Worm (Caenorhabditis elegans): Measurements from ENCODE around the gene F01F1.2.

Gene F01F1.2

ce11 chrIII:5855637-5856179, 22.6 kb upstream of the F01F1.2 start, which contains the start of the genes cct-6 and alh-9:
Gene cct-6 (minus strand): TSS chrIII:5855687.
Gene alh-9 (plus strand): TSS chrIII:5856018.
- TF ChIP-seq klf-2 (GFP tag; conservative IDR thresholded peaks at IDR 0.05) (no peak), ztf-23 (GFP tag; IDR thresholded peaks at IDR 0.05) (no peak), cog-1 (tag; optimal IDR thresholded peaks at IDR 0.05) (peak; percentile 72), flt-1 (GFP tag; IDR thresholded peaks at IDR 0.05) (no peak)

- no peak for TF ChIP-seq tab-1 (GFP tag; IDR thresholded peaks at IDR 0.05)
- TF ChIP-seq med-1 (GFP tag; optimal IDR thresholded peaks at IDR 0.05; ENCODE audit: insufficient read depth): no peak
- no peak for TF ChIP-seq flt-1 (GFP tag; IDR thresholded peaks at IDR 0.05)
- no peak for TF ChIP-seq klf-2 (GFP tag; conservative IDR thresholded peaks at IDR 0.05)
- TF ChIP-seq cog-1 (tag; optimal IDR thresholded peaks at IDR 0.05): no peak
- TF ChIP-seq ztf-23 (GFP tag; IDR thresholded peaks at IDR 0.05): no peak
- no peak for TF ChIP-seq ref-1 (GFP tag; conservative IDR thresholded peaks at IDR 0.05)
- TF ChIP-seq T22C8.4 (GFP tag; IDR thresholded peaks at IDR 0.05): no peak
- TF ChIP-seq ztf-29 (GFP tag; IDR thresholded peaks at IDR 0.05): no peak
These were observed 19.3 kb upstream of the F01F1.2 start, which contains the start of gene dpf-4 for ce11 chrIII:5859008-5859407. Gene dpf-4 (plus strand): TSS chrIII:5859308.

- no peak for TF ChIP-seq ztf-29 (GFP tag; IDR thresholded peaks at IDR 0.05)
- TF ChIP-seq med-1 (GFP tag; optimal IDR thresholded peaks at IDR 0.05; ENCODE audit: insufficient read depth): no peak
These were observed 14.6 kb upstream of the F01F1.2 start, which contains the start of gene dnpp-1 for ce11 chrIII:5863774-5864173. Gene dnpp-1 (minus strand): TSS chrIII:5863803.

ce11 chrIII:5864270-5864669, 14.1 kb upstream of the F01F1.2 start, which contains the start of gene rabn-5:
Gene rabn-5 (plus strand): TSS chrIII:5864553.
- TF ChIP-seq ztf-23 (GFP tag; IDR thresholded peaks at IDR 0.05) (no peak), flt-1 (GFP tag; IDR thresholded peaks at IDR 0.05) (no peak), T22C8.4 (GFP tag; IDR thresholded peaks at IDR 0.05) (no peak), tab-1 (GFP tag; IDR thresholded peaks at IDR 0.05) (no peak), cog-1 (tag; optimal IDR thresholded peaks at IDR 0.05) (no peak)

- TF ChIP-seq cog-1 (tag; optimal IDR thresholded peaks at IDR 0.05): no peak
These were observed 10.0 kb upstream of the F01F1.2 start, which contains the start of gene eng-1 for ce11 chrIII:5868401-5868800. Gene eng-1 (minus strand): TSS chrIII:5868501.

- TF ChIP-seq klf-2 (GFP tag; conservative IDR thresholded peaks at IDR 0.05) (no peak), cog-1 (tag; optimal IDR thresholded peaks at IDR 0.05) (no peak), ztf-23 (GFP tag; IDR thresholded peaks at IDR 0.05) (no peak)
These were observed 8.9 kb upstream of the F01F1.2 start, which contains the start of gene F01F1.15 for ce11 chrIII:5869429-5869828. Gene F01F1.15 (minus strand): TSS chrIII:5869529.

ce11 chrIII:5871760-5872159, 6.6 kb upstream of the F01F1.2 start, which contains the start of the genes F01F1.11 and F01F1.3:
Gene F01F1.11 (minus strand): TSS chrIII:5871877.
Gene F01F1.3 (plus strand): TSS chrIII:5871938.
- 0 out of 2 replicates have a peak, but pooled peaks have one; percentile 43 for TF ChIP-seq ztf-23 (GFP tag; IDR thresholded peaks at IDR 0.05)
- TF ChIP-seq cog-1 (tag; optimal IDR thresholded peaks at IDR 0.05): peak; percentile 13
- no peak for TF ChIP-seq klf-2 (GFP tag; conservative IDR thresholded peaks at IDR 0.05)

ce11 chrIII:5872288-5872687, 6.1 kb upstream of the F01F1.2 start:
- no peak for TF ChIP-seq tab-1 (GFP tag; IDR thresholded peaks at IDR 0.05)
- TF ChIP-seq med-1 (GFP tag; optimal IDR thresholded peaks at IDR 0.05; ENCODE audit: insufficient read depth): no peak
- TF ChIP-seq ref-1 (GFP tag; conservative IDR thresholded peaks at IDR 0.05): no peak

- TF ChIP-seq klf-2 (GFP tag; conservative IDR thresholded peaks at IDR 0.05) (no peak), med-1 (GFP tag; optimal IDR thresholded peaks at IDR 0.05; ENCODE audit: insufficient read depth) (no peak), ztf-23 (GFP tag; IDR thresholded peaks at IDR 0.05) (no peak), T22C8.4 (GFP tag; IDR thresholded peaks at IDR 0.05) (no peak), ztf-29 (GFP tag; IDR thresholded peaks at IDR 0.05) (no peak), cog-1 (tag; optimal IDR thresholded peaks at IDR 0.05) (no peak), ref-1 (GFP tag; conservative IDR thresholded peaks at IDR 0.05) (no peak), flt-1 (GFP tag; IDR thresholded peaks at IDR 0.05) (no peak), tab-1 (GFP tag; IDR thresholded peaks at IDR 0.05) (no peak)
These were observed 4.1 kb upstream of the F01F1.2 start for ce11 chrIII:5874263-5874662.

- TF ChIP-seq klf-2 (GFP tag; conservative IDR thresholded peaks at IDR 0.05): no peak
- TF ChIP-seq ztf-23 (GFP tag; IDR thresholded peaks at IDR 0.05): no peak
- TF ChIP-seq tab-1 (GFP tag; IDR thresholded peaks at IDR 0.05): no peak
- TF ChIP-seq cog-1 (tag; optimal IDR thresholded peaks at IDR 0.05): no peak
- no peak for TF ChIP-seq T22C8.4 (GFP tag; IDR thresholded peaks at IDR 0.05)
- TF ChIP-seq flt-1 (GFP tag; IDR thresholded peaks at IDR 0.05): no peak
- no peak for TF ChIP-seq ref-1 (GFP tag; conservative IDR thresholded peaks at IDR 0.05)
- TF ChIP-seq med-1 (GFP tag; optimal IDR thresholded peaks at IDR 0.05; ENCODE audit: insufficient read depth): no peak
- TF ChIP-seq ztf-29 (GFP tag; IDR thresholded peaks at IDR 0.05): no peak
These were observed 3.5 kb upstream of the F01F1.2 start for ce11 chrIII:5874664-5875417.

ce11 chrIII:5875418-5875702, 3.0 kb upstream of the F01F1.2 start:
- TF ChIP-seq ztf-23 (GFP tag; IDR thresholded peaks at IDR 0.05) (no peak), T22C8.4 (GFP tag; IDR thresholded peaks at IDR 0.05) (no peak), cog-1 (tag; optimal IDR thresholded peaks at IDR 0.05) (no peak), tab-1 (GFP tag; IDR thresholded peaks at IDR 0.05) (no peak), klf-2 (GFP tag; conservative IDR thresholded peaks at IDR 0.05) (no peak), flt-1 (GFP tag; IDR thresholded peaks at IDR 0.05) (no peak), med-1 (GFP tag; optimal IDR thresholded peaks at IDR 0.05; ENCODE audit: insufficient read depth) (no peak), ref-1 (GFP tag; conservative IDR thresholded peaks at IDR 0.05) (no peak), ztf-29 (GFP tag; IDR thresholded peaks at IDR 0.05) (no peak)
